Worm (Caenorhabditis elegans): ENCODE data around the gene F28D1.6.

The F28D1.6 gene

DNA sequence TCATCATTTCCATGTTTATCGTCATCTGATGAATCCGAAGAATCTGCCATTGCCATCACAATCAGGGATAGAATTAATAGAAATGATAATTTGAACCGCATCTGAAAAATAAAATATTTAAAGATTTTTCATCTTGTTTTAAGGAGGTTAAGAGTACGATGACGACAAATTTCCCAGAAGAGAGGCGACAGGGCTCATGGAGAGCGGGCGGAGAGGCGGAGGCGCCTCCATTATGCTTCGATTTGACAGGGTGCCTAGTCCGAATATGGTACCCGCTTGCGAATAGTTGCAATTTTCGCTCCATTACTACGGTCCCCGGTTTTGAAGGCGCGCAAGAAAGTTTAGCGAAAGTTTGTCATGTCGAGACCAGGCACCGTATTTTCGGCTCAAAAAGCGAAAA, at the start of gene F28D1.6:
TSS of gene F28D1.6 (minus strand) at position 101 of the 400 bp plus-strand sequence.
- TF ChIP-seq sox-4 (tag; optimal IDR thresholded peaks at IDR 0.05) (no peak), sdc-2 (tag; optimal IDR thresholded peaks at IDR 0.05) (no peak), ceh-2 (tag; optimal IDR thresholded peaks at IDR 0.05) (no peak), ceh-24 (tag; optimal IDR thresholded peaks at IDR 0.05) (no peak), ceh-9 (tag; optimal IDR thresholded peaks at IDR 0.05) (no peak), ceh-19 (GFP tag; optimal IDR thresholded peaks at IDR 0.05) (no peak), unc-3 (GFP tag; conservative IDR thresholded peaks at IDR 0.05) (no peak), unc-3 (tag; optimal IDR thresholded peaks at IDR 0.05) (no peak), dve-1 (tag; optimal IDR thresholded peaks at IDR 0.05) (no peak), dmd-4 (tag; optimal IDR thresholded peaks at IDR 0.05; ENCODE audit: borderline replicate concordance) (no peak), C08G9.2 (tag; optimal IDR thresholded peaks at IDR 0.05) (no peak), hlh-15 (tag; optimal IDR thresholded peaks at IDR 0.05) (no peak), ceh-18 (tag; optimal IDR thresholded peaks at IDR 0.05) (no peak), hlh-6 (tag; optimal IDR thresholded peaks at IDR 0.05) (no peak), ceh-6 (GFP tag; optimal IDR thresholded peaks at IDR 0.05) (no peak), unc-55 (GFP tag; optimal IDR thresholded peaks at IDR 0.05) (no peak), pqm-1 (tag; optimal IDR thresholded peaks at IDR 0.05) (no peak)

DNA sequence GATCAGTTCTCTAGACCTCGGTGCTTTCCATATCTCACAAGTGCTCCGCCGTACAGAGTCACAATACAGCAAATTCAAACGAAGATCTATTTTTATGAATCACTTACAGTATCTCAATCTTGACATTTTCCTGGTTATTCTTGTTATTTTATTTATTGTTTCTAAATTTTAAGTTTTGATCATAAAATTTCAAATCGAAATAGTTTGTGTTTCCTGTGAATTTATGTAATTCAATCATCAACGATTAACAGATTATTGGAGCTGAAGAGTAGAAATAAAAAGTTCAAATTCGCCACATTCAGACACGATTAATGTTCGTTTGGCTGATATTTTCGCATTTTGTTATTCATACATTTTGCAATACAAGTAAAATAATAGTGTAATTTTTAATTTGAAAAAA, 47.4 kb upstream of the F28D1.6 start, which contains the start of gene clec-184:
TSS of gene clec-184 (plus strand) at position 301 of the 400 bp plus-strand sequence.
- no peak for TF ChIP-seq fkh-10 (GFP tag; optimal IDR thresholded peaks at IDR 0.05)
- no peak for TF ChIP-seq ztf-16 (tag; optimal IDR thresholded peaks at IDR 0.05)
- no peak for TF ChIP-seq pha-2 (tag; optimal IDR thresholded peaks at IDR 0.05)
- TF ChIP-seq hlh-30 (tag; optimal IDR thresholded peaks at IDR 0.05; ENCODE audit: insufficient read depth): no peak
- TF ChIP-seq lin-11 (tag; optimal IDR thresholded peaks at IDR 0.05): no peak
- no peak for TF ChIP-seq elt-2 (tag; optimal IDR thresholded peaks at IDR 0.05)
- TF ChIP-seq ceh-24 (tag; optimal IDR thresholded peaks at IDR 0.05): no peak
- TF ChIP-seq dmd-4 (tag; optimal IDR thresholded peaks at IDR 0.05; ENCODE audit: borderline replicate concordance): no peak
- no peak for TF ChIP-seq hlh-15 (tag; optimal IDR thresholded peaks at IDR 0.05)
- no peak for TF ChIP-seq syd-9 (tag; optimal IDR thresholded peaks at IDR 0.05)
- TF ChIP-seq tbx-2 (tag; optimal IDR thresholded peaks at IDR 0.05): no peak
- TF ChIP-seq pax-1 (tag; optimal IDR thresholded peaks at IDR 0.05): no peak
- TF ChIP-seq sox-4 (tag; optimal IDR thresholded peaks at IDR 0.05): no peak
- no peak for TF ChIP-seq hlh-8 (tag; optimal IDR thresholded peaks at IDR 0.05)
- TF ChIP-seq pros-1 (tag; optimal IDR thresholded peaks at IDR 0.05): no peak
- no peak for TF ChIP-seq unc-55 (GFP tag; optimal IDR thresholded peaks at IDR 0.05)
- no peak for TF ChIP-seq ceh-9 (tag; optimal IDR thresholded peaks at IDR 0.05)
- TF ChIP-seq ceh-6 (GFP tag; optimal IDR thresholded peaks at IDR 0.05): no peak
- no peak for TF ChIP-seq C38D4.7 (GFP tag; optimal IDR thresholded peaks at IDR 0.05)
- TF ChIP-seq pag-3 (tag; optimal IDR thresholded peaks at IDR 0.05; ENCODE audit: borderline replicate concordance): no peak

DNA sequence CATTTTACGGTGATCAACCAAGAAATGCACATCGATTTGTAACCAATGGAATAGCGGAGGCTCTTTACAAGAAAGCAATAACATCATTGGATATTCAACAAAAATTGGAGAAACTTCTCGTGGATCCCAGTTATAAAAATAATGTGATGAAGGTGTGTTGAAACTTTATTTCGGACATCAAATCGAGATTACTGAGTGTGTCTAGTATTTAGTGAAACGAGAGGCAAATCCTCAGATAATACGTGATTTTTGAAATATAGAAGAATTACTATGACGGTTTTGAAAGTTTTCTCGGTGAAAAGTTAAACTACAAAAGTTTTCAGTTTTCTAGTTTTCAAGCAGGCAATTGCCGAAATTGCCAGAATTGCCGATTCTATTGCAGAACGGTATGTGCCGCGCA, 46.8 kb upstream of the F28D1.6 start:
- TF ChIP-seq hlh-6 (tag; optimal IDR thresholded peaks at IDR 0.05) (no peak), ceh-14 (tag; optimal IDR thresholded peaks at IDR 0.05) (no peak), lin-11 (tag; optimal IDR thresholded peaks at IDR 0.05) (no peak), zip-5 (tag; optimal IDR thresholded peaks at IDR 0.05) (no peak), sox-4 (tag; optimal IDR thresholded peaks at IDR 0.05) (no peak), tbx-2 (tag; optimal IDR thresholded peaks at IDR 0.05) (no peak), nfya-1 (tag; optimal IDR thresholded peaks at IDR 0.05) (no peak), nhr-11 (tag; optimal IDR thresholded peaks at IDR 0.05) (no peak), F13H6.1 (tag; optimal IDR thresholded peaks at IDR 0.05) (no peak), hlh-15 (tag; optimal IDR thresholded peaks at IDR 0.05) (no peak), che-1 (tag; optimal IDR thresholded peaks at IDR 0.05) (no peak), dve-1 (tag; optimal IDR thresholded peaks at IDR 0.05) (no peak), T23F11.4 (GFP tag; optimal IDR thresholded peaks at IDR 0.05) (no peak), ztf-16 (tag; optimal IDR thresholded peaks at IDR 0.05) (no peak), tbx-7 (tag; optimal IDR thresholded peaks at IDR 0.05) (no peak), fkh-6 (tag; optimal IDR thresholded peaks at IDR 0.05) (no peak)
